Worm (Caenorhabditis elegans): ENCODE results near the gene srh-59.

- TF ChIP-seq ets-7 (tag; optimal IDR thresholded peaks at IDR 0.05) (no peak), scrt-1 (GFP tag; IDR thresholded peaks at IDR 0.05) (no peak), hnd-1 (tag; optimal IDR thresholded peaks at IDR 0.05) (no peak), pes-1 (GFP tag; IDR thresholded peaks at IDR 0.05) (no peak), F13C5.2 (tag; optimal IDR thresholded peaks at IDR 0.05) (no peak), ama-1 (optimal IDR thresholded peaks at IDR 0.05) (no peak), flt-1 (GFP tag; IDR thresholded peaks at IDR 0.05) (no peak), sea-1 (GFP tag; conservative IDR thresholded peaks at IDR 0.05) (no peak), B0310.2 (tag; optimal IDR thresholded peaks at IDR 0.05) (no peak), ceh-36 (tag; optimal IDR thresholded peaks at IDR 0.05) (no peak), hmbx-1 (tag; optimal IDR thresholded peaks at IDR 0.05) (no peak), tbx-37 (GFP tag; conservative IDR thresholded peaks at IDR 0.05) (no peak), ceh-13 (GFP tag; optimal IDR thresholded peaks at IDR 0.05) (no peak), aly-1 (tag; optimal IDR thresholded peaks at IDR 0.05) (no peak)
Measured at ce11 chrII:3561561-3561960, 20.3 kb upstream of the srh-59 start, which contains the start of gene W10G11.2.

All from whole organism, early embryonic.